Fruit fly (Drosophila melanogaster) whole organism, embryonic: ENCODE results near the gene CG6893.

ENCODE experiments used
- BEAF-32 ChIP-seq: fragments of 200-800 bp; sonication (Bioruptor generic); optimal IDR thresholded peaks from 3 replicates; lab custom pipeline; 2017; ENCODE audit warnings: missing biosample characterization, missing genetic modification characterization, mild to moderate bottlenecking, moderate library complexity, missing genetic modification reagents
- Bgb ChIP-seq: fragments of 200-800 bp; sonication (Bioruptor generic); IDR thresholded peaks from 2 replicates; pipeline ENCODE4 v1.3.6; 2022; ENCODE audit warnings: missing biosample characterization, missing genetic modification characterization; ENCODE audit not compliant: partially characterized antibody
- CG10147 ChIP-seq: fragments of 200-800 bp; sonication (Bioruptor generic); optimal IDR thresholded peaks from 2 replicates; lab custom pipeline; 2019; ENCODE audit warnings: missing biosample characterization, mild to moderate bottlenecking, missing genetic modification characterization, moderate library complexity
- CG10462 ChIP-seq: fragments of 200-800 bp; sonication (Bioruptor generic); optimal IDR thresholded peaks from 2 replicates; lab custom pipeline; 2016; ENCODE audit warnings: missing biosample characterization, missing genetic modification characterization
- CG10543 ChIP-seq: fragments of 200-800 bp; sonication (Bioruptor generic); optimal IDR thresholded peaks from 3 replicates; lab custom pipeline; 2017; ENCODE audit warnings: missing biosample characterization, mild to moderate bottlenecking, missing genetic modification characterization, moderate library complexity
- CG11504 ChIP-seq: fragments of 200-800 bp; sonication (Bioruptor generic); optimal IDR thresholded peaks from 3 replicates; lab custom pipeline; 2019; ENCODE audit warnings: missing biosample characterization, mild to moderate bottlenecking, missing genetic modification characterization, moderate library complexity
- CG12744 ChIP-seq: fragments of 200-800 bp; sonication (Bioruptor generic); optimal IDR thresholded peaks from 2 replicates; lab custom pipeline; 2016; ENCODE audit warnings: missing biosample characterization, missing genetic modification characterization
- CG12769 ChIP-seq: fragments of 200-800 bp; sonication (Bioruptor generic); optimal IDR thresholded peaks from 2 replicates; lab custom pipeline; 2019; ENCODE audit warnings: missing biosample characterization, mild to moderate bottlenecking, missing genetic modification characterization, moderate library complexity
- CG13123 ChIP-seq: fragments of 200-800 bp; sonication (Bioruptor generic); optimal IDR thresholded peaks from 2 replicates; lab custom pipeline; 2016; ENCODE audit warnings: missing biosample characterization, missing genetic modification characterization
- CG13287 ChIP-seq: fragments of 200-800 bp; sonication (Bioruptor generic); IDR thresholded peaks from 2 replicates; pipeline ENCODE4 v1.3.6; 2022; ENCODE audit warnings: missing biosample characterization, missing genetic modification characterization; ENCODE audit not compliant: partially characterized antibody
- CG13775 ChIP-seq: fragments of 200-800 bp; sonication (Bioruptor generic); optimal IDR thresholded peaks from 3 replicates; lab custom pipeline; 2017; ENCODE audit warnings: missing biosample characterization, mild to moderate bottlenecking, missing genetic modification characterization
- CG14860 ChIP-seq: fragments of 200-800 bp; sonication (Bioruptor generic); IDR thresholded peaks from 3 replicates; pipeline ENCODE4 v1.3.6; 2022; ENCODE audit warnings: missing biosample characterization, missing genetic modification characterization; ENCODE audit not compliant: partially characterized antibody
- CG30020 ChIP-seq: fragments of 200-800 bp; optimal IDR thresholded peaks from 2 replicates; lab custom pipeline; 2019; ENCODE audit warnings: missing biosample characterization, mild to moderate bottlenecking, missing genetic modification characterization, moderate library complexity
- CG3281 ChIP-seq: fragments of 200-800 bp; sonication (Bioruptor generic); optimal IDR thresholded peaks from 3 replicates; lab custom pipeline; 2017; ENCODE audit warnings: missing biosample characterization, mild to moderate bottlenecking, missing genetic modification characterization
- CG33213 ChIP-seq: fragments of 200-800 bp; sonication (Bioruptor generic); optimal IDR thresholded peaks from 3 replicates; lab custom pipeline; 2016; ENCODE audit warnings: missing biosample characterization, missing genetic modification characterization
- CG8359 ChIP-seq: fragments of 200-800 bp; sonication (Bioruptor generic); optimal IDR thresholded peaks from 2 replicates; lab custom pipeline; 2017; ENCODE audit warnings: missing biosample characterization, mild to moderate bottlenecking, missing genetic modification characterization, borderline replicate concordance
- CG9932 ChIP-seq: fragments of 200-800 bp; sonication (Bioruptor generic); IDR thresholded peaks from 2 replicates; pipeline ENCODE4 v1.3.6; 2022; ENCODE audit warnings: missing biosample characterization, missing genetic modification characterization
- Doc3 ChIP-seq: fragments of 200-800 bp; sonication (Bioruptor generic); IDR thresholded peaks from 3 replicates; pipeline ENCODE4 v1.3.6; 2022; ENCODE audit warnings: missing biosample characterization, missing genetic modification characterization; ENCODE audit not compliant: partially characterized antibody
- Hmx ChIP-seq: fragments of 200-800 bp; sonication (Bioruptor generic); optimal IDR thresholded peaks from 2 replicates; lab custom pipeline; 2016; ENCODE audit warnings: missing biosample characterization, missing genetic modification characterization
- Hsf ChIP-seq: fragments of 200-800 bp; sonication (Bioruptor generic); optimal IDR thresholded peaks from 3 replicates; lab custom pipeline; 2016; ENCODE audit warnings: missing biosample characterization, missing genetic modification characterization
- Lhr ChIP-seq: fragments of 200-800 bp; sonication (Bioruptor generic); optimal IDR thresholded peaks from 3 replicates; lab custom pipeline; 2017; ENCODE audit warnings: mild to moderate bottlenecking, missing biosample characterization, missing genetic modification reagents, missing genetic modification characterization
- MESR4 ChIP-seq: fragments of 200-800 bp; sonication (Bioruptor generic); optimal IDR thresholded peaks from 2 replicates; lab custom pipeline; 2018; ENCODE audit warnings: missing biosample characterization, mild to moderate bottlenecking, missing genetic modification characterization, moderate library complexity
- Meics ChIP-seq: fragments of 200-800 bp; sonication (Bioruptor generic); optimal IDR thresholded peaks from 2 replicates; lab custom pipeline; 2017; ENCODE audit warnings: missing biosample characterization, mild to moderate bottlenecking, missing genetic modification characterization
- Pdp1 ChIP-seq, 2 experiments: fragments of 200-800 bp; sonication (Bioruptor generic); optimal IDR thresholded peaks; 3 replicates each; lab custom pipeline; 2016; ENCODE audit warnings: missing biosample characterization in 2 of 2, missing genetic modification characterization in 2 of 2, mild to moderate bottlenecking in 1 of 2, moderate library complexity in 1 of 2
- Sin3A ChIP-seq: fragments of >200 bp; optimal IDR thresholded peaks from 2 replicates; lab custom pipeline; 2018
- Sry-δ ChIP-seq: fragments of 200-800 bp; sonication (Bioruptor generic); optimal IDR thresholded peaks from 2 replicates; lab custom pipeline; 2016; ENCODE audit warnings: missing biosample characterization, missing genetic modification characterization
- Tbp ChIP-seq: fragments of >200 bp; optimal IDR thresholded peaks from 2 replicates; lab custom pipeline; 2018; ENCODE audit warnings: missing biosample characterization, missing genetic modification characterization
- Trl ChIP-seq, 3 experiments: fragments of >200 bp in 2 of 3; fragments of 200-800 bp in 1 of 3; sonication (Bioruptor generic) in 1 of 3; optimal IDR thresholded peaks; 2 replicates in 1 of 3; 3 replicates in 2 of 3; lab custom pipeline; 2016 to 2017; ENCODE audit warnings: missing biosample characterization in 1 of 3, missing genetic modification characterization in 1 of 3
- YL-1 ChIP-seq: fragments of 200-800 bp; sonication (Bioruptor generic); optimal IDR thresholded peaks from 3 replicates; lab custom pipeline; 2017; ENCODE audit warnings: missing biosample characterization, mild to moderate bottlenecking, missing genetic modification characterization
- bigmax ChIP-seq: fragments of 200-800 bp; sonication (Bioruptor generic); optimal IDR thresholded peaks from 2 replicates; lab custom pipeline; 2018; ENCODE audit warnings: missing biosample characterization, mild to moderate bottlenecking, missing genetic modification characterization
- br ChIP-seq: fragments of >200 bp; optimal IDR thresholded peaks from 2 replicates; lab custom pipeline; 2017
- cas ChIP-seq: fragments of 200-800 bp; sonication (Bioruptor generic); IDR thresholded peaks from 2 replicates; pipeline ENCODE4 v1.3.6; 2022; ENCODE audit warnings: missing biosample characterization, missing genetic modification characterization
- crc ChIP-seq: fragments of 200-800 bp; sonication (Bioruptor generic); optimal IDR thresholded peaks from 2 replicates; lab custom pipeline; 2016; ENCODE audit warnings: missing biosample characterization, missing genetic modification characterization
- crp ChIP-seq, 2 experiments: fragments of 200-800 bp; sonication (Bioruptor generic); optimal IDR thresholded peaks; 2 replicates in 1 of 2; 3 replicates in 1 of 2; lab custom pipeline; 2017; ENCODE audit warnings: missing biosample characterization in 2 of 2, missing genetic modification characterization in 2 of 2, mild to moderate bottlenecking in 1 of 2, moderate library complexity in 1 of 2
- grau ChIP-seq: fragments of 200-800 bp; optimal IDR thresholded peaks from 3 replicates; lab custom pipeline; 2019; ENCODE audit warnings: missing biosample characterization, mild to moderate bottlenecking, missing genetic modification characterization, moderate library complexity
- gt ChIP-seq: fragments of 200-800 bp; sonication (Bioruptor generic); IDR thresholded peaks from 2 replicates; pipeline ENCODE4 v1.3.6; 2022; ENCODE audit warnings: missing biosample characterization, missing genetic modification characterization
- hbn ChIP-seq: fragments of 200-800 bp; sonication (Bioruptor generic); IDR thresholded peaks from 2 replicates; pipeline ENCODE4 v1.3.6; 2022; ENCODE audit warnings: missing biosample characterization, missing genetic modification characterization; ENCODE audit not compliant: partially characterized antibody
- hth ChIP-seq: fragments of >200 bp; optimal IDR thresholded peaks from 2 replicates; lab custom pipeline; 2017; ENCODE audit warnings: inconsistent platforms
- jumu ChIP-seq: fragments of 200-800 bp; sonication (Bioruptor generic); optimal IDR thresholded peaks from 3 replicates; lab custom pipeline; 2016; ENCODE audit warnings: missing biosample characterization, missing genetic modification characterization
- repo ChIP-seq: fragments of 200-800 bp; sonication (Bioruptor generic); optimal IDR thresholded peaks from 2 replicates; lab custom pipeline; 2016; ENCODE audit warnings: missing biosample characterization, missing genetic modification characterization
- sens ChIP-seq: fragments of 200-800 bp; sonication (Bioruptor generic); peaks from one replicate; lab custom pipeline; 2016; ENCODE audit warnings: missing biosample characterization, missing genetic modification characterization
- sisA ChIP-seq: fragments of 200-800 bp; sonication (Bioruptor generic); IDR thresholded peaks from 2 replicates; pipeline ENCODE4 v1.3.6; 2022; ENCODE audit warnings: missing biosample characterization, missing genetic modification characterization
- sna ChIP-seq: fragments of 200-800 bp; sonication (Bioruptor generic); IDR thresholded peaks from 2 replicates; pipeline ENCODE4 v1.3.6; 2022; ENCODE audit warnings: missing biosample characterization, missing genetic modification characterization; ENCODE audit not compliant: partially characterized antibody
- ssp ChIP-seq: fragments of 200-800 bp; sonication (Bioruptor generic); IDR thresholded peaks from 2 replicates; pipeline ENCODE4 v1.3.6; 2022; ENCODE audit warnings: missing biosample characterization, missing genetic modification characterization
- tio ChIP-seq: fragments of 200-800 bp; sonication (Bioruptor generic); optimal IDR thresholded peaks from 2 replicates; lab custom pipeline; 2017; ENCODE audit warnings: missing biosample characterization, missing genetic modification characterization, inconsistent platforms
- twi ChIP-seq: fragments of 200-800 bp; optimal IDR thresholded peaks from 2 replicates; lab custom pipeline; 2019; ENCODE audit warnings: missing biosample characterization, mild to moderate bottlenecking, missing genetic modification characterization, moderate library complexity
- vvl ChIP-seq: fragments of 200-800 bp; sonication (Bioruptor generic); IDR thresholded peaks from 2 replicates; pipeline ENCODE4 v1.3.6; 2022; ENCODE audit warnings: missing biosample characterization, missing genetic modification characterization
- zen ChIP-seq: fragments of 200-800 bp; sonication (Bioruptor generic); optimal IDR thresholded peaks from 3 replicates; lab custom pipeline; 2018; ENCODE audit warnings: missing biosample characterization, mild to moderate bottlenecking, missing genetic modification characterization, moderate library complexity
- zfh2 ChIP-seq: fragments of 200-800 bp; sonication (Bioruptor generic); optimal IDR thresholded peaks from 2 replicates; lab custom pipeline; 2016; ENCODE audit warnings: missing biosample characterization, missing genetic modification characterization

The CG6893 gene

DNA sequence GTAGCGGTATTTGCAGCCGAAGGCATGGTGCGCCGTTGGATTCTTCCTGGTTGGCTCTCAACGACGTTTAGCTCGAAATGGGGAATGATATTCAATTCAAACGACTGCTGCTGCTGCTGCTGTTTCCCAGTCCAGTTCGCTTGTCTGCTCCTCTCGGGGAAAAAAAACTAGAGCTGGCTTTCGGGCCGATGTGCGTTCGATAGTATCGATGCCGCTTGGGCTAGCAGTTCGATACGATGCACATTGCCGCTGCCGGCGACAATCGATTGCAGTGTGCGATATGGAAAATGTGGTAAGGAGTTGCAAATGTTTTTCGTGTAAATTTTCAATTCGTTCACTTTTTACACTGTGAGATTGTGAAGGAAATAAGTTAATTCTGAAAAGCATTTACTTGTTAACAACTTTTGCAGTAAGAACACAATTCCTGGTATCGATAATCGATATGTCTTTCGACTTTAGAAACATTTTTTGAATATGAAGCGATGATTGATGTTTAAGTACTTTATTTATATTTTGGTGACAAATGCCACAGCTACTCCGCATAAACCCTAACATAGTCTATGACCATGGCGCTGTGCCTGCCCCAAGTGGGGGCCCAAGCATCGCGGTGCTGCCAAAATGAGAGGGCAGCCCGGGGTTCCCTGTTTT is 20.9 kb upstream of the CG6893 start, which contains the start of gene Capr:
Gene Capr (minus strand): TSS at position 339 of the 648 bp plus-strand sequence.
- peak; percentile 42; the same call in 1 of the 2 replicates for TF ChIP-seq ssp (GFP tag; lab: Robert Waterston, UW)
- TF ChIP-seq vvl (GFP tag; lab: Robert Waterston, UW), result peak; percentile 53
- TF ChIP-seq CG10147, result no peak
- peak; percentile 3 for TF ChIP-seq CG13775
- peak; percentile 36 for TF ChIP-seq CG10543
- no peak for TF ChIP-seq hth (lab: Kevin White, UChicago)
- TF ChIP-seq CG8359 (GFP tag; lab: Kevin White, UChicago), result no peak
- TF ChIP-seq sens (GFP tag; lab: Kevin White, UChicago), result peak; percentile 64
- peak; percentile 99 for TF ChIP-seq BEAF-32 (GFP tag; lab: Kevin White, UChicago)
- TF ChIP-seq CG13287, result peak; percentile 100
- TF ChIP-seq CG13123 (GFP tag; lab: Kevin White, UChicago), result no peak
- TF ChIP-seq grau (tag; lab: Kevin White, UChicago), result peak; percentile 30
- TF ChIP-seq Lhr (GFP tag; lab: Kevin White, UChicago), result peak; percentile 37
- peak; percentile 30 for TF ChIP-seq twi (tag; lab: Kevin White, UChicago)
- no peak for TF ChIP-seq tio (GFP tag; lab: Kevin White, UChicago)
- peak; percentile 84 for TF ChIP-seq CG9932
- TF ChIP-seq Hmx (GFP tag; lab: Kevin White, UChicago), result no peak
- peak; percentile 100 for TF ChIP-seq CG14860
- peak; percentile 17 for TF ChIP-seq Meics
- TF ChIP-seq repo (GFP tag; lab: Kevin White, UChicago), result no peak
- peak; percentile 100 for TF ChIP-seq hbn (GFP tag; lab: Robert Waterston, UW)
- TF ChIP-seq zfh2 (GFP tag; lab: Kevin White, UChicago), result peak; percentile 54
- no peak for TF ChIP-seq crc (GFP tag; lab: Kevin White, UChicago)
- TF ChIP-seq Pdp1 (GFP tag; optimal IDR thresholded peaks at IDR 0.05; lab: Kevin White, UChicago), result peak; percentile 27 to 42
- no peak for TF ChIP-seq CG10462
- no peak for TF ChIP-seq Tbp (GFP tag; lab: Kevin White, UChicago)
- TF ChIP-seq CG12744 (GFP tag; lab: Kevin White, UChicago), result no peak
- TF ChIP-seq Bgb (GFP tag; lab: Robert Waterston, UW), result peak; percentile 100
- TF ChIP-seq crp (GFP tag; optimal IDR thresholded peaks at IDR 0.05; lab: Kevin White, UChicago), result peak in 1 of 2 experiments; percentile 39
- peak; percentile 41 for TF ChIP-seq Hsf (GFP tag; lab: Kevin White, UChicago)
- no peak for TF ChIP-seq cas (GFP tag; lab: Robert Waterston, UW)
- no peak for TF ChIP-seq sisA (GFP tag; lab: Robert Waterston, UW)
- TF ChIP-seq CG12769 (tag; lab: Kevin White, UChicago), result no peak
- TF ChIP-seq Trl (optimal IDR thresholded peaks at IDR 0.05; lab: Kevin White, UChicago), result no peak
- peak; percentile 39 for TF ChIP-seq Trl (GFP tag; optimal IDR thresholded peaks at IDR 0.05; lab: Kevin White, UChicago)
- peak; percentile 16 for TF ChIP-seq YL-1
- peak; percentile 100 for TF ChIP-seq Doc3
- TF ChIP-seq CG33213, result peak; percentile 15
- peak; percentile 38 for TF ChIP-seq jumu (GFP tag; lab: Kevin White, UChicago)
- no peak for TF ChIP-seq CG3281
- TF ChIP-seq MESR4 (GFP tag; lab: Kevin White, UChicago), result peak; percentile 82
- no peak for TF ChIP-seq gt
- peak; percentile 89 for TF ChIP-seq Sin3A (lab: Kevin White, UChicago)
- peak; percentile 12 for TF ChIP-seq zen (tag; lab: Kevin White, UChicago)
- TF ChIP-seq CG11504, result peak; percentile 69
- peak; percentile 6 for TF ChIP-seq bigmax (GFP tag; lab: Kevin White, UChicago)
- peak; percentile 42 for TF ChIP-seq CG30020 (tag; lab: Kevin White, UChicago)
- TF ChIP-seq br (lab: Kevin White, UChicago), result no peak
- peak; percentile 99 for TF ChIP-seq Sry-δ (GFP tag; lab: Kevin White, UChicago)
- TF ChIP-seq sna (GFP tag; lab: Robert Waterston, UW), result peak; percentile 100
